Fruit fly (Drosophila melanogaster) whole organism, embryonic: Measurements from ENCODE around the gene CG2794.

Experiments
- Ada2b ChIP-seq: fragments of 200-800 bp; sonication (Bioruptor generic); IDR thresholded peaks from 2 replicates; pipeline ENCODE4 v1.3.6; 2022; ENCODE audit warnings: missing biosample characterization, missing genetic modification characterization
- Asciz ChIP-seq: fragments of 200-800 bp; sonication (Bioruptor generic); optimal IDR thresholded peaks from 2 replicates; lab custom pipeline; 2017; ENCODE audit warnings: missing biosample characterization, mild to moderate bottlenecking, missing genetic modification characterization, missing genetic modification reagents
- Awh ChIP-seq: fragments of 200-800 bp; sonication (Bioruptor generic); IDR thresholded peaks from 2 replicates; pipeline ENCODE4, ENCODE4 v1.3.6; 2022; ENCODE audit warnings: missing biosample characterization, missing genetic modification characterization
- CG17361 ChIP-seq: fragments of 200-800 bp; sonication (Bioruptor generic); IDR thresholded peaks from 3 replicates; pipeline ENCODE4 v1.3.6; 2022; ENCODE audit warnings: missing biosample characterization, missing genetic modification characterization
- CG18599 ChIP-seq: fragments of 200-800 bp; sonication (Bioruptor generic); optimal IDR thresholded peaks from 3 replicates; lab custom pipeline; 2017; ENCODE audit warnings: missing biosample characterization, missing genetic modification characterization, mild to moderate bottlenecking, moderate library complexity, missing genetic modification reagents
- CG18764 ChIP-seq: fragments of 200-800 bp; sonication (Bioruptor generic); optimal IDR thresholded peaks from 3 replicates; lab custom pipeline; 2016; ENCODE audit warnings: missing biosample characterization, missing genetic modification characterization
- CG2889 ChIP-seq: fragments of 200-800 bp; sonication (Bioruptor generic); IDR thresholded peaks from 3 replicates; pipeline ENCODE4 v1.3.6; 2022; ENCODE audit warnings: missing biosample characterization, missing genetic modification characterization
- CG32772 ChIP-seq: fragments of 200-800 bp; sonication (Bioruptor generic); IDR thresholded peaks from 2 replicates; pipeline ENCODE4 v1.3.6; 2022; ENCODE audit warnings: missing biosample characterization, missing genetic modification characterization
- CG3726 ChIP-seq: fragments of 200-800 bp; sonication (Bioruptor generic); IDR thresholded peaks from 3 replicates; pipeline ENCODE4, ENCODE4 v1.3.6; 2022; ENCODE audit warnings: missing biosample characterization, missing genetic modification characterization
- CG4707 ChIP-seq: fragments of 200-800 bp; sonication (Bioruptor generic); optimal IDR thresholded peaks from 2 replicates; lab custom pipeline; 2018; ENCODE audit warnings: missing biosample characterization, mild to moderate bottlenecking, missing genetic modification characterization, moderate library complexity
- CG5245 ChIP-seq: fragments of 200-800 bp; sonication (Bioruptor generic); optimal IDR thresholded peaks from 3 replicates; lab custom pipeline; 2016; ENCODE audit warnings: missing biosample characterization, missing genetic modification characterization
- CG6254 ChIP-seq: fragments of 200-800 bp; sonication (Bioruptor generic); optimal IDR thresholded peaks from 3 replicates; lab custom pipeline; 2017; ENCODE audit warnings: mild to moderate bottlenecking, missing biosample characterization, missing genetic modification reagents, missing genetic modification characterization
- CG6654 ChIP-seq: fragments of 200-800 bp; sonication (Bioruptor generic); optimal IDR thresholded peaks from 2 replicates; lab custom pipeline; 2017; ENCODE audit warnings: missing biosample characterization, mild to moderate bottlenecking, missing genetic modification characterization
- CG9215 ChIP-seq: fragments of 200-800 bp; sonication (Bioruptor generic); IDR thresholded peaks from 2 replicates; pipeline ENCODE4 v1.3.6; 2022; ENCODE audit warnings: missing biosample characterization, missing genetic modification characterization
- CG9437 ChIP-seq: fragments of 200-800 bp; sonication (Bioruptor generic); optimal IDR thresholded peaks from 2 replicates; lab custom pipeline; 2018; ENCODE audit warnings: missing biosample characterization, mild to moderate bottlenecking, missing genetic modification characterization
- CG9797 ChIP-seq: fragments of 200-800 bp; sonication (Bioruptor generic); optimal IDR thresholded peaks from 3 replicates; lab custom pipeline; 2018; ENCODE audit warnings: missing biosample characterization, mild to moderate bottlenecking, missing genetic modification characterization
- CoRest ChIP-seq: fragments of 200-800 bp; sonication (Bioruptor generic); optimal IDR thresholded peaks from 3 replicates; lab custom pipeline; 2018; ENCODE audit warnings: missing biosample characterization, mild to moderate bottlenecking, missing genetic modification characterization, moderate library complexity
- Fer2 ChIP-seq: fragments of 200-800 bp; sonication (Bioruptor generic); optimal IDR thresholded peaks from 2 replicates; lab custom pipeline; 2018; ENCODE audit warnings: missing biosample characterization, mild to moderate bottlenecking, missing genetic modification characterization, moderate library complexity
- GATAe ChIP-seq: fragments of 200-800 bp; sonication (Bioruptor generic); conservative IDR thresholded peaks from 2 replicates; pipeline ENCODE4 v1.3.6; 2022; ENCODE audit warnings: missing biosample characterization, missing genetic modification characterization
- HHEX ChIP-seq: fragments of 200-800 bp; sonication (Bioruptor generic); optimal IDR thresholded peaks from 3 replicates; lab custom pipeline; 2017; ENCODE audit warnings: missing biosample characterization, mild to moderate bottlenecking, missing genetic modification characterization, missing genetic modification reagents
- HLH3B ChIP-seq: fragments of 200-800 bp; sonication (Bioruptor generic); IDR thresholded peaks from 2 replicates; pipeline ENCODE4 v1.3.6; 2022; ENCODE audit warnings: missing biosample characterization, missing genetic modification characterization
- Kr ChIP-seq: fragments of 200-800 bp; sonication (Bioruptor generic); optimal IDR thresholded peaks from 2 replicates; lab custom pipeline; 2017; ENCODE audit warnings: missing biosample characterization, mild to moderate bottlenecking, missing genetic modification characterization
- Med ChIP-seq: fragments of 200-800 bp; sonication (Bioruptor generic); peaks from one replicate; lab custom pipeline; 2016; ENCODE audit warnings: missing biosample characterization, missing genetic modification characterization, mild to moderate bottlenecking, inconsistent platforms, moderate library complexity
- Myb ChIP-seq: fragments of 200-800 bp; sonication (Bioruptor generic); optimal IDR thresholded peaks from 2 replicates; lab custom pipeline; 2016; ENCODE audit warnings: missing biosample characterization, missing genetic modification characterization
- Oli ChIP-seq: fragments of 200-800 bp; sonication (Bioruptor generic); optimal IDR thresholded peaks from 2 replicates; lab custom pipeline; 2018; ENCODE audit warnings: missing biosample characterization, mild to moderate bottlenecking, missing genetic modification characterization, moderate library complexity
- Sox100B ChIP-seq: fragments of 200-800 bp; sonication (Bioruptor generic); optimal IDR thresholded peaks from 3 replicates; lab custom pipeline; 2018; ENCODE audit warnings: missing biosample characterization, mild to moderate bottlenecking, missing genetic modification characterization
- Spps ChIP-seq: fragments of 200-800 bp; sonication (Bioruptor generic); optimal IDR thresholded peaks from 2 replicates; lab custom pipeline; 2018; ENCODE audit warnings: missing biosample characterization, mild to moderate bottlenecking, missing genetic modification characterization
- amos ChIP-seq: fragments of 200-800 bp; sonication (Bioruptor generic); IDR thresholded peaks from 2 replicates; pipeline ENCODE4 v1.3.6; 2022; ENCODE audit warnings: missing biosample characterization, missing genetic modification characterization; ENCODE audit not compliant: partially characterized antibody
- bcd ChIP-seq: fragments of 200-800 bp; sonication (Bioruptor generic); optimal IDR thresholded peaks from 2 replicates; lab custom pipeline; 2017; ENCODE audit warnings: missing biosample characterization, mild to moderate bottlenecking, missing genetic modification characterization
- bsh ChIP-seq, 2 experiments: fragments of 200-800 bp; sonication (Bioruptor generic); optimal IDR thresholded peaks; 2 replicates each; lab custom pipeline; 2017 to 2018; ENCODE audit warnings: mild to moderate bottlenecking in 2 of 2, missing biosample characterization in 2 of 2, missing genetic modification characterization in 2 of 2, moderate library complexity in 1 of 2
- ci ChIP-seq: fragments of 200-800 bp; sonication (Bioruptor generic); IDR thresholded peaks from 3 replicates; pipeline ENCODE4 v1.3.6; 2022; ENCODE audit warnings: missing biosample characterization, missing genetic modification characterization
- croc ChIP-seq: fragments of 200-800 bp; sonication (Bioruptor generic); conservative IDR thresholded peaks from 3 replicates; pipeline ENCODE4 v1.3.6; 2022; ENCODE audit warnings: missing biosample characterization, missing genetic modification characterization
- crol ChIP-seq: fragments of 200-800 bp; sonication (Bioruptor generic); IDR thresholded peaks from 2 replicates; pipeline ENCODE4 v1.3.6; 2022; ENCODE audit warnings: missing biosample characterization, missing genetic modification characterization
- dmrt11E ChIP-seq: fragments of 200-800 bp; sonication (Bioruptor generic); optimal IDR thresholded peaks from 3 replicates; lab custom pipeline; 2018; ENCODE audit warnings: missing biosample characterization, mild to moderate bottlenecking, missing genetic modification characterization, moderate library complexity
- ems ChIP-seq: fragments of 200-800 bp; sonication (Bioruptor generic); optimal IDR thresholded peaks from 3 replicates; lab custom pipeline; 2016; ENCODE audit warnings: missing biosample characterization, missing genetic modification characterization
- en ChIP-seq: fragments of 200-800 bp; sonication (Bioruptor generic); optimal IDR thresholded peaks from 2 replicates; lab custom pipeline; 2016; ENCODE audit warnings: missing biosample characterization, missing genetic modification characterization
- fd64A ChIP-seq: fragments of 200-800 bp; sonication (Bioruptor generic); optimal IDR thresholded peaks from 3 replicates; lab custom pipeline; 2018; ENCODE audit warnings: missing biosample characterization, mild to moderate bottlenecking, missing genetic modification characterization
- hbn ChIP-seq: fragments of 200-800 bp; sonication (Bioruptor generic); IDR thresholded peaks from 2 replicates; pipeline ENCODE4 v1.3.6; 2022; ENCODE audit warnings: missing biosample characterization, missing genetic modification characterization; ENCODE audit not compliant: partially characterized antibody
- kay ChIP-seq: fragments of 200-800 bp; sonication (Bioruptor generic); optimal IDR thresholded peaks from 2 replicates; lab custom pipeline; 2016; ENCODE audit warnings: missing biosample characterization, missing genetic modification characterization
- klu ChIP-seq: fragments of 200-800 bp; sonication (Bioruptor generic); IDR thresholded peaks from 2 replicates; pipeline ENCODE4 v1.3.6; 2022; ENCODE audit warnings: missing biosample characterization, missing genetic modification characterization
- maf-S ChIP-seq: fragments of 200-800 bp; sonication (Bioruptor generic); optimal IDR thresholded peaks from 2 replicates; lab custom pipeline; 2016; ENCODE audit warnings: missing biosample characterization, missing genetic modification characterization
- ro ChIP-seq: fragments of 200-800 bp; sonication (Bioruptor generic); IDR thresholded peaks from 2 replicates; pipeline ENCODE4 v1.3.6; 2022; ENCODE audit warnings: missing biosample characterization, missing genetic modification characterization
- row ChIP-seq: fragments of 200-800 bp; sonication (Bioruptor generic); IDR thresholded peaks from 3 replicates; pipeline ENCODE4 v1.3.6; 2022; ENCODE audit warnings: missing biosample characterization, missing genetic modification characterization
- run ChIP-seq: fragments of 200-800 bp; sonication (Bioruptor generic); optimal IDR thresholded peaks from 3 replicates; lab custom pipeline; 2018; ENCODE audit warnings: missing biosample characterization, mild to moderate bottlenecking, missing genetic modification characterization
- sens ChIP-seq: fragments of 200-800 bp; sonication (Bioruptor generic); peaks from one replicate; lab custom pipeline; 2016; ENCODE audit warnings: missing biosample characterization, missing genetic modification characterization
- sqz ChIP-seq: fragments of 200-800 bp; sonication (Bioruptor generic); optimal IDR thresholded peaks from 3 replicates; lab custom pipeline; 2018; ENCODE audit warnings: missing biosample characterization, mild to moderate bottlenecking, missing genetic modification characterization
- ssp ChIP-seq: fragments of 200-800 bp; sonication (Bioruptor generic); IDR thresholded peaks from 2 replicates; pipeline ENCODE4 v1.3.6; 2022; ENCODE audit warnings: missing biosample characterization, missing genetic modification characterization
- unpg ChIP-seq: fragments of 200-800 bp; sonication (Bioruptor generic); optimal IDR thresholded peaks from 3 replicates; lab custom pipeline; 2018; ENCODE audit warnings: missing biosample characterization, mild to moderate bottlenecking, missing genetic modification characterization, moderate library complexity
- usp ChIP-seq: fragments of >200 bp; optimal IDR thresholded peaks from 2 replicates; lab custom pipeline; 2017; ENCODE audit warnings: missing biosample characterization, missing genetic modification characterization
- wdn ChIP-seq: fragments of 200-800 bp; sonication (Bioruptor generic); IDR thresholded peaks from 2 replicates; pipeline ENCODE4 v1.3.6; 2022; ENCODE audit warnings: missing biosample characterization, missing genetic modification characterization
- z ChIP-seq: fragments of 200-800 bp; sonication (Bioruptor generic); IDR thresholded peaks from 3 replicates; pipeline ENCODE4 v1.3.6; 2022; ENCODE audit warnings: missing biosample characterization, missing genetic modification characterization

CG2794 gene

dm6 chr2L:540572-541210, 23.3 kb upstream of the CG2794 start (continued):
- TF ChIP-seq Awh (GFP tag; lab: Robert Waterston, UW) (no peak), en (no peak), Fer2 (tag; lab: Kevin White, UChicago) (no peak), unpg (GFP tag; lab: Kevin White, UChicago) (peak; percentile 19), GATAe (GFP tag; lab: Robert Waterston, UW) (no peak), sqz (no peak), kay (GFP tag; lab: Kevin White, UChicago) (no peak), HHEX (no peak), croc (GFP tag; lab: Robert Waterston, UW) (no peak), row (GFP tag; lab: Robert Waterston, UW) (no peak), wdn (no peak), Asciz (GFP tag; lab: Kevin White, UChicago) (no peak), CG9215 (GFP tag; lab: Robert Waterston, UW) (no peak), CG17361 (GFP tag; lab: Robert Waterston, UW) (peak; percentile 47; the same call in 2 of the 3 replicates), CG4707 (GFP tag; lab: Kevin White, UChicago) (no peak), dmrt11E (tag; lab: Kevin White, UChicago) (no peak), CG9437 (GFP tag; lab: Kevin White, UChicago) (no peak), usp (GFP tag; lab: Kevin White, UChicago) (no peak), fd64A (GFP tag; lab: Kevin White, UChicago) (no peak), run (tag; lab: Kevin White, UChicago) (peak; percentile 45), Spps (tag; lab: Kevin White, UChicago) (peak; percentile 33), ci (GFP tag; lab: Robert Waterston, UW) (peak; percentile 58; the same call in 2 of the 3 replicates), CoRest (tag; lab: Kevin White, UChicago) (peak; percentile 79), CG6654 (GFP tag; lab: Kevin White, UChicago) (no peak), amos (GFP tag; lab: Robert Waterston, UW) (peak; percentile 36), CG18599 (GFP tag; lab: Kevin White, UChicago) (no peak), CG2889 (no peak), Oli (no peak), ssp (GFP tag; lab: Robert Waterston, UW) (0 out of 2 replicates have a peak, but pooled peaks have one; percentile 24), crol (GFP tag; lab: Robert Waterston, UW) (no peak), CG32772 (GFP tag; lab: Robert Waterston, UW) (no peak), CG3726 (GFP tag; lab: Robert Waterston, UW) (no peak), ro (GFP tag; lab: Robert Waterston, UW) (no peak), hbn (GFP tag; lab: Robert Waterston, UW) (peak; percentile 54), Kr (GFP tag; lab: Kevin White, UChicago) (no peak), Med (GFP tag; lab: Kevin White, UChicago) (peak; percentile 88), CG18764 (GFP tag; lab: Kevin White, UChicago) (no peak), HLH3B (GFP tag; lab: Robert Waterston, UW) (no peak), z (GFP tag; lab: Robert Waterston, UW) (no peak), Ada2b (GFP tag; lab: Robert Waterston, UW) (no peak), sens (GFP tag; lab: Kevin White, UChicago) (peak; percentile 85), Myb (GFP tag; lab: Kevin White, UChicago) (peak; percentile 100), CG5245 (GFP tag; lab: Kevin White, UChicago) (no peak), CG6254 (GFP tag; lab: Kevin White, UChicago) (peak; percentile 1), CG9797 (peak; percentile 85), klu (GFP tag; lab: Robert Waterston, UW) (no peak), bsh (GFP tag; optimal IDR thresholded peaks at IDR 0.05; lab: Kevin White, UChicago) (no peak), bcd (GFP tag; lab: Kevin White, UChicago) (no peak), Sox100B (GFP tag; lab: Kevin White, UChicago) (no peak), maf-S (GFP tag; lab: Kevin White, UChicago) (no peak), ems (GFP tag; lab: Kevin White, UChicago) (no peak)
